Fruit fly (Drosophila melanogaster): ENCODE measurements around the gene CG9107.

Gene CG9107

DNA sequence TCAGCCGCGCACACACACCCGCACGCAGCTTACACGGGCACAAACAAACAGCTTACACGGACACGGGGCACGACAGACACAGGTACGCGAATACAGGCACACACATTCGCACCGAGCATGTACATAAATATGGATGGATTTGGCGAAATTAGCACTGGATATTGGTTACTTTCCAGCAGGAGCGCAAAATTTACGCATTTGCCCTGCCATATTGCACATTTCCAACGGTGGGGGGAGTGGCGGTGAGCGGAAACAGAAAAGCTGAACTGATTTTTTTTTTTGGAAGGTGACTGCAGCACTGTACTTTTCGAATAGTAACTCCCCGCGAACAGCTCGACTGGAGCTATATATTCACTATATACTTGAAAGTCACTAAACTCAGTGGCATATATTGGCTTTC, 26.0 kb downstream of the CG9107 start:
- no peak for TF ChIP-seq bab1 (GFP tag; optimal IDR thresholded peaks at IDR 0.05)
- TF ChIP-seq Hr96 (GFP tag; optimal IDR thresholded peaks at IDR 0.05) = no peak
- no peak for TF ChIP-seq CG14711 (tag; optimal IDR thresholded peaks at IDR 0.05)
- TF ChIP-seq toe (GFP tag; optimal IDR thresholded peaks at IDR 0.05) = no peak
- TF ChIP-seq CG33017 (tag; optimal IDR thresholded peaks at IDR 0.05) = no peak
- TF ChIP-seq Clk (GFP tag; optimal IDR thresholded peaks at IDR 0.05) = no peak
- no peak for TF ChIP-seq CG5204 (GFP tag; optimal IDR thresholded peaks at IDR 0.05)
- no peak for TF ChIP-seq ovo (GFP tag; optimal IDR thresholded peaks at IDR 0.05)
- no peak for TF ChIP-seq Mnt (GFP tag; optimal IDR thresholded peaks at IDR 0.05)
- TF ChIP-seq CG7101 (tag; optimal IDR thresholded peaks at IDR 0.05) = no peak
- no peak for TF ChIP-seq cic (GFP tag; optimal IDR thresholded peaks at IDR 0.05)
- TF ChIP-seq CG7045 (GFP tag; optimal IDR thresholded peaks at IDR 0.05) = no peak
- TF ChIP-seq CG12768 (GFP tag; optimal IDR thresholded peaks at IDR 0.05) = no peak
- no peak for TF ChIP-seq Crg-1 (GFP tag; optimal IDR thresholded peaks at IDR 0.05)
- no peak for TF ChIP-seq CG11617 (GFP tag; optimal IDR thresholded peaks at IDR 0.05)
- no peak for TF ChIP-seq cnc (optimal IDR thresholded peaks at IDR 0.05)

DNA sequence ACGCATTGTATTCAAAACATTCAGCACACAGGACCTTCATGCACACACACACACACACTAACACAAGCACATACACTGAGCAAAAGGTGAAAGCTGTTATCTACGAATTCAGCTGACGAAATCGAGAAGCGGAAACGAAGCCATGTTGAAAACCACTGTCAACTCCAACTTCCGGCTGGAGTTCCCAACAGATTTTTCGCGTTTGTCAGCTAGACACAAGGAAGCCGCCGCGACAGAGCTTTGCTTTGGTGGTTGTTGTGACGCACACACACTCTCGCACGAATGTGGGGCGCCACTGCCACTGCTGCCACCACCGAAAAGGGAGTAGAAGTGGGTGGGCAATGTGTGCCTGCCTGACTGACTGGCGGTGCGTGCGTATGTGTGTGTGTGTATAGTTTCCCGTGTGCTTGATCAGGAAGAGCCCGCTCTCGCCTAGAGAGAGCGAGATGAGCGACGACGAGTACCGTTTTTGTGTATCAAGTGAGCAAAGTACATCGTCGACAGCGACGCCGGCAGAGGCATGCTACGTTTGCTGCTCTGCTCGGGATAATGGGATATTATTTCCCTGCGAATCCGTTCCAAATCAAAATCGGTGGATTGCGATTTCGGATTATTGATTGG, 26.6 kb downstream of the CG9107 start:
- no peak for TF ChIP-seq cnc (optimal IDR thresholded peaks at IDR 0.05)
- no peak for TF ChIP-seq CG7101 (tag; optimal IDR thresholded peaks at IDR 0.05)
- no peak for TF ChIP-seq pad (GFP tag; optimal IDR thresholded peaks at IDR 0.05)
- TF ChIP-seq CG12768 (GFP tag; optimal IDR thresholded peaks at IDR 0.05) = no peak
- no peak for TF ChIP-seq CG5204 (GFP tag; optimal IDR thresholded peaks at IDR 0.05)
- TF ChIP-seq Crg-1 (GFP tag; optimal IDR thresholded peaks at IDR 0.05) = no peak
- no peak for TF ChIP-seq CG33017 (tag; optimal IDR thresholded peaks at IDR 0.05)
- no peak for TF ChIP-seq ovo (GFP tag; optimal IDR thresholded peaks at IDR 0.05)
- no peak for TF ChIP-seq CG11617 (GFP tag; optimal IDR thresholded peaks at IDR 0.05)
- TF ChIP-seq kay (GFP tag; ENCODE audit: borderline replicate concordance) = no peak
- TF ChIP-seq CG14711 (tag; optimal IDR thresholded peaks at IDR 0.05) = no peak
- TF ChIP-seq toe (GFP tag; optimal IDR thresholded peaks at IDR 0.05) = no peak
- no peak for TF ChIP-seq CG7045 (GFP tag; optimal IDR thresholded peaks at IDR 0.05)
- no peak for TF ChIP-seq Clk (GFP tag; optimal IDR thresholded peaks at IDR 0.05)
- TF ChIP-seq CG1620 (GFP tag; optimal IDR thresholded peaks at IDR 0.05) = no peak
- no peak for TF ChIP-seq Mnt (GFP tag; optimal IDR thresholded peaks at IDR 0.05)

DNA sequence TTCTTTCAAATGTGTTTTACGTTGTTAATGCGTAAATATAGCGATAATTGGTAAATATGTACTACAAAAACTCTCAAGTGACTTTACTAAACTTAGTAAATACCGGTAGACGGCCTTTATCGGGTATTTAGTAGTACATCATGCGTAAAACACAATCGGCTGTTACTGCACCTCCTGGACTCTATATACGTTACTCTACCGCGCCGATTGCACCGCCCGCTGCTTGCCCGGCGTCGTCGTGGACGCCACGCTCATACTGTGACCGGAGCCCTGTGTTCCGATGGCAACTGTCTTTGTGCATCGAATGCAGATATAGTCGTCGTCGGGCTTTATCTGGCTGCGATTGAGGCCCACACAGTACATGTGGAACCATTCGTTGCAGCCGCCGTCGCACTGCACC, 33.9 kb downstream of the CG9107 start:
- no peak for TF ChIP-seq CG14711 (tag; optimal IDR thresholded peaks at IDR 0.05)
- no peak for TF ChIP-seq Mnt (GFP tag; optimal IDR thresholded peaks at IDR 0.05)
- TF ChIP-seq CG7101 (tag; optimal IDR thresholded peaks at IDR 0.05) = no peak
- no peak for TF ChIP-seq CG12768 (GFP tag; optimal IDR thresholded peaks at IDR 0.05)
- TF ChIP-seq CG5204 (GFP tag; optimal IDR thresholded peaks at IDR 0.05) = no peak
- TF ChIP-seq Hr96 (GFP tag; optimal IDR thresholded peaks at IDR 0.05) = no peak
- TF ChIP-seq cic (GFP tag; optimal IDR thresholded peaks at IDR 0.05) = peak; percentile 35
- no peak for TF ChIP-seq CG11617 (GFP tag; optimal IDR thresholded peaks at IDR 0.05)

DNA sequence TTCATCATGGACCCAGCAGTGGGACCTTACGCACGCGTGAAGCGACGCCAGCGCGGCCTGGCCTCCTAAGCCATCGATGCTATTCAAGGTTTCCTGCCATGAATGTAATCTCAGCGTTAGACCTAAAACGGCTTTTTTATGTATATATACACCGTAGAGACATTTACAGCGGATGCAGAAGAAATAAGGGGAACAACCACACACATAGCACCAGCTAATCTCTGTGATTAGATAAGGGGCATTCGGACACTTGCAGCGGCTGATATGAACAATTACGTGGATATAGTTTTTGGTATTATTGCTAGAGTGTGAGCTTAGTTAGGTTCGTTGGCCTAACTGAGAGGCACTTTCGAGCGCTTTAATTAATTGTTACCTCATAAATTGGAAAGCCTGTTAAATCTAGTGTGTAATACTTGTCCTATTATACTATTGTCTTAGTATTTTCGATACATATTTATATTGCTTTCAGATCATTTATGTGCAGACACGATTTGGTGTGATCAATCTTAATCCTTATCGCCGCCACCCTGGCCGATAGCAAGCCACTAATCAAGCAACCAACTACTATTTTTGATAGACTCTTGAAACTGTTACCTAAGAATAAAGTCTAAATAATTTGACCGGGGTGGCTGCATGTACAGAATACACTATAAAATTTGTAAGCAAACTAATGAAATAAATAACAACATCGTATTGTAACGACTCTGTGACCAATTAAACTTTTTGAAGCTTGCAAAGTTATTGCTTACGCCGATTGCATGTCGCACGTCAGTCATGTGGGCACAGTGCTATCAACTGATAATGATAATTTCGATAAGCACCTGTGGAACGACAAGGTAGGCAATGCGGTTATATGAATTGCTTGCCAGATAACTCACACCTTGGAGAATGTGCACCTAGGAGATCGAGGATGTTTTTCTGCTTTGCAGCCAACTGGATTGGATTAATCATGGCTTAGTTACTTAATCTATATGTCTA, 35.9 kb downstream of the CG9107 start:
- TF ChIP-seq toe (GFP tag; optimal IDR thresholded peaks at IDR 0.05) (no peak), tj (GFP tag; optimal IDR thresholded peaks at IDR 0.05) (no peak), bab1 (GFP tag; optimal IDR thresholded peaks at IDR 0.05) (no peak), Crg-1 (GFP tag; optimal IDR thresholded peaks at IDR 0.05) (no peak), ovo (GFP tag; optimal IDR thresholded peaks at IDR 0.05) (no peak), Mnt (GFP tag; optimal IDR thresholded peaks at IDR 0.05) (no peak)

DNA sequence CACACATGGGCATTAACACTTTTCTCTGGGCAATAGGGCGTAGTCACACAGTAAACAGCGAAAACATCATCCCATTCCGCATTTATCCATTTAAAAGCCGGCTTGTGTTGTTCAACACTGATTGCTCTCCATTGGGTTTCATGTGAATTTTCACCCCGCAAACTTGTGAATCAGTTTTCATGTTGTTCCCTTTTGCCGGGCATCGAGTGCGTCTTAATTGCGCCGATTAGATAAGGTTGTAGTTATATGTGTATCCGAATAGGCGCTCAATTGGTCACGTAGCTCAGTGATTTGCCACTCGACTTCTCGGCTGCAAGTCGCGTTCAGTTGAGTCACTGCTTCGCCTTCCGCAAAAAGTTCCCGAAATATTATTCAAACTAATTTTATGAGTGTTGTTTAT, 37.4 kb downstream of the CG9107 start:
- no peak for TF ChIP-seq pad (GFP tag; optimal IDR thresholded peaks at IDR 0.05)
- peak; percentile 18 for TF ChIP-seq CG12768 (GFP tag; optimal IDR thresholded peaks at IDR 0.05)
- no peak for TF ChIP-seq cnc (optimal IDR thresholded peaks at IDR 0.05)
- TF ChIP-seq CG14711 (tag; optimal IDR thresholded peaks at IDR 0.05) = no peak
- TF ChIP-seq Hr96 (GFP tag; optimal IDR thresholded peaks at IDR 0.05) = no peak
- TF ChIP-seq bab1 (GFP tag; optimal IDR thresholded peaks at IDR 0.05) = peak; percentile 25
- no peak for TF ChIP-seq Clk (GFP tag; optimal IDR thresholded peaks at IDR 0.05)
- TF ChIP-seq ovo (GFP tag; optimal IDR thresholded peaks at IDR 0.05) = no peak
- no peak for TF ChIP-seq CG1620 (GFP tag; optimal IDR thresholded peaks at IDR 0.05)
- TF ChIP-seq Crg-1 (GFP tag; optimal IDR thresholded peaks at IDR 0.05) = no peak
- no peak for TF ChIP-seq kay (GFP tag; ENCODE audit: borderline replicate concordance)
- TF ChIP-seq tj (GFP tag; optimal IDR thresholded peaks at IDR 0.05) = no peak
- no peak for TF ChIP-seq CG5204 (GFP tag; optimal IDR thresholded peaks at IDR 0.05)
- TF ChIP-seq cic (GFP tag; optimal IDR thresholded peaks at IDR 0.05) = peak; percentile 86
- no peak for TF ChIP-seq Mnt (GFP tag; optimal IDR thresholded peaks at IDR 0.05)
- TF ChIP-seq CG7045 (GFP tag; optimal IDR thresholded peaks at IDR 0.05) = no peak
- TF ChIP-seq CG7101 (tag; optimal IDR thresholded peaks at IDR 0.05) = no peak
- no peak for TF ChIP-seq toe (GFP tag; optimal IDR thresholded peaks at IDR 0.05)
- no peak for TF ChIP-seq CG11617 (GFP tag; optimal IDR thresholded peaks at IDR 0.05)
- TF ChIP-seq CG33017 (tag; optimal IDR thresholded peaks at IDR 0.05) = no peak

DNA sequence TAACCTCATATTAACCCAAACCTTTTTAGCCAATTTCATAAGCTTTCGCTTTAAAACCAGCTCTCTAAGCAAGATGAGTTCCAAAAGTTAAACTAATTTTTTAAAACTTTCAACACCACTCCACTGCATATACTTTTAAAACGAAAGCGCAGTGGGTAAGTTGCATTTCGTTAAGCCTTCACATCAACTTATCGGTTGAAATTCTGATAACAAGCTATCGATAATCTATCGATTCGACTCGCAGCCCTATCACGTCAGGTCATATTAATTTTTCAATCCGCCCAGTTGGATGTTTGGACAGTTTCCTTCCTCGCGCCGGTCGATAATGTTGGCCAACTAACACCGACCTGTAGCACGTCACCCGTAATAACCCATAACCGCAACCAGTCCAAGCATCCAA, 38.2 kb downstream of the CG9107 start, which contains the start of gene ifc:
Gene ifc, plus strand, starts transcription at position 255 of the 400 bp plus-strand sequence.
- TF ChIP-seq kay (GFP tag; ENCODE audit: borderline replicate concordance) (no peak), CG5204 (GFP tag; optimal IDR thresholded peaks at IDR 0.05) (no peak), toe (GFP tag; optimal IDR thresholded peaks at IDR 0.05) (no peak), Clk (GFP tag; optimal IDR thresholded peaks at IDR 0.05) (peak; percentile 35), CG7045 (GFP tag; optimal IDR thresholded peaks at IDR 0.05) (no peak), ovo (GFP tag; optimal IDR thresholded peaks at IDR 0.05) (no peak), cic (GFP tag; optimal IDR thresholded peaks at IDR 0.05) (peak; percentile 17), Mnt (GFP tag; optimal IDR thresholded peaks at IDR 0.05) (peak; percentile 45), CG7101 (tag; optimal IDR thresholded peaks at IDR 0.05) (peak; percentile 50), CG14711 (tag; optimal IDR thresholded peaks at IDR 0.05) (peak; percentile 24), CG33017 (tag; optimal IDR thresholded peaks at IDR 0.05) (no peak), CG11617 (GFP tag; optimal IDR thresholded peaks at IDR 0.05) (peak; percentile 26), CG1620 (GFP tag; optimal IDR thresholded peaks at IDR 0.05) (peak; percentile 57), CG12768 (GFP tag; optimal IDR thresholded peaks at IDR 0.05) (peak; percentile 3), Crg-1 (GFP tag; optimal IDR thresholded peaks at IDR 0.05) (no peak), tj (GFP tag; optimal IDR thresholded peaks at IDR 0.05) (peak; percentile 20), Hr96 (GFP tag; optimal IDR thresholded peaks at IDR 0.05) (peak; percentile 36), pad (GFP tag; optimal IDR thresholded peaks at IDR 0.05) (no peak), cnc (optimal IDR thresholded peaks at IDR 0.05) (no peak), bab1 (GFP tag; optimal IDR thresholded peaks at IDR 0.05) (peak; percentile 61)
